Worm (Caenorhabditis elegans): ENCODE measurements around the gene nas-37.

Gene nas-37

DNA sequence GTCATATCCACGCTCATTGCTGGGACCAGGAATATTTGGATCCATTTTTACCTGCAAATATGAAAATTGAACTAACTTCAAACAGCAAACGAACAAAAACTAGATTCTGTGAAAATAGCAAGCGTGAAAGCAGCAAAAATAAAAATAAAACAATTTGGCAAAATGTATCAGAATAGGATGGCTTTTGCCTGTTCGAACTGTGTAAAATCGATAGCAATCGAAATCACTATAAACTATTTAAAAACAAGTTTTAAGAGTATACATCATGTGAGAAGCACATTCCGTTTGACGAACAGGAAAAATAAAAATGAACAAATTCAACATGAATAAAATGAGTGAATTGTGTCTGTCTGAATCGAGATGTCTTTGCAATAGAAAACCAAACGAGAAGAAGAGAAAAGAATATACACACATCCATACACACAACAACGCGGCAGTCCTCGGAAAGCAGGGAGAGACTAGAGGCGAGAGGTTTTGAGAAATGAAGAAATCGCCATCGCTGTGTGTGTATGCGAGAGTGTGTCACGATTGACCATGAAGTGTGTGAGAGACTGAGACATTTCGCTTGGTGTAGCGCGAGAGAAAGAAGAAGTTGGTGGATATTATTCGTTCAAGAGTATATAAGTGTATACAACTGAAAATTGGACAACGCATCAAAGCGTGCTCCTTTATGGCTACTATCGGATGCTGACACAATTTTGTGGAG lies 49.3 kb downstream of the nas-37 start, which contains the start of gene phf-34:
Gene phf-34, minus strand, starts transcription at position 51 of the 706 bp plus-strand sequence.
- TF ChIP-seq nhr-28 (tag; optimal IDR thresholded peaks at IDR 0.05) (peak; percentile 70), spr-1 (tag; optimal IDR thresholded peaks at IDR 0.05) (no peak), mxl-3 (GFP tag; optimal IDR thresholded peaks at IDR 0.05) (peak; percentile 58), arid-1 (GFP tag; conservative IDR thresholded peaks at IDR 0.05) (0 out of 2 replicates have a peak, but pooled peaks have one; percentile 24), unc-62 (GFP tag; optimal IDR thresholded peaks at IDR 0.05 in 1 of 2) (peak in 1 of 2 experiments; percentile 61), unc-62 (tag; optimal IDR thresholded peaks at IDR 0.05) (no peak), mdl-1 (tag; optimal IDR thresholded peaks at IDR 0.05) (peak in 1 of 2 experiments; percentile 60), jun-1 (tag; optimal IDR thresholded peaks at IDR 0.05) (no peak), daf-16 (GFP tag; optimal IDR thresholded peaks at IDR 0.05) (no peak), daf-16 (tag; optimal IDR thresholded peaks at IDR 0.05) (peak; percentile 41), dpl-1 (GFP tag; optimal IDR thresholded peaks at IDR 0.05) (peak; percentile 14), rbr-2 (tag; optimal IDR thresholded peaks at IDR 0.05) (peak; percentile 58), aha-1 (tag) (peak; percentile 72), hmg-1.1 (GFP tag; IDR thresholded peaks at IDR 0.05) (peak; percentile 70), hif-1 (tag; optimal IDR thresholded peaks at IDR 0.05) (no peak), fkh-10 (GFP tag; optimal IDR thresholded peaks at IDR 0.05) (peak; percentile 56), lin-15B (tag; optimal IDR thresholded peaks at IDR 0.05) (no peak), dve-1 (tag; optimal IDR thresholded peaks at IDR 0.05; ENCODE audit: insufficient read depth) (peak; percentile 45), hlh-30 (tag; optimal IDR thresholded peaks at IDR 0.05; ENCODE audit: insufficient read depth) (peak; percentile 62), nhr-42 (GFP tag; IDR thresholded peaks at IDR 0.05) (no peak), nhr-77 (tag; optimal IDR thresholded peaks at IDR 0.05) (peak; percentile 5), lsy-2 (tag; optimal IDR thresholded peaks at IDR 0.05) (peak in 1 of 2 experiments; percentile 58), nhr-48 (tag; optimal IDR thresholded peaks at IDR 0.05) (no peak)

ce11 chrX:9894844-9895243 lies 54.0 kb downstream of the nas-37 start, which contains the start of gene F21G4.3:
TSS of gene F21G4.3 (plus strand) at chrX:9895144.
- TF ChIP-seq aha-1 (tag) (no peak), jun-1 (tag; optimal IDR thresholded peaks at IDR 0.05) (no peak), fkh-10 (GFP tag; optimal IDR thresholded peaks at IDR 0.05) (no peak), lin-29 (GFP tag; IDR thresholded peaks at IDR 0.05) (no peak), fos-1 (tag; optimal IDR thresholded peaks at IDR 0.05) (no peak), hlh-30 (tag; optimal IDR thresholded peaks at IDR 0.05; ENCODE audit: insufficient read depth) (no peak), nhr-6 (tag; optimal IDR thresholded peaks at IDR 0.05) (no peak), lsy-2 (tag; optimal IDR thresholded peaks at IDR 0.05) (no peak), mxl-3 (GFP tag; optimal IDR thresholded peaks at IDR 0.05) (no peak), T20F7.1 (GFP tag; optimal IDR thresholded peaks at IDR 0.05) (no peak), egl-43 (GFP tag; IDR thresholded peaks at IDR 0.05) (no peak), D1046.2 (GFP tag; IDR thresholded peaks at IDR 0.05) (no peak)
